Fruit fly (Drosophila melanogaster) whole organism, embryonic: ENCODE results near the gene CG43339.
A peak's percentile ranks its signal among the peaks of the same experiment; 100 is the strongest.

ENCODE experiments used
- Bteb2 ChIP-seq: fragments of 200-800 bp; sonication (Bioruptor generic); optimal IDR thresholded peaks from 2 replicates; lab custom pipeline; 2016; ENCODE audit warnings: missing biosample characterization, missing genetic modification characterization
- CG12391 ChIP-seq: fragments of 200-800 bp; sonication (Bioruptor generic); optimal IDR thresholded peaks from 3 replicates; lab custom pipeline; 2018; ENCODE audit warnings: missing biosample characterization, mild to moderate bottlenecking, missing genetic modification characterization, moderate library complexity
- CG13775 ChIP-seq: fragments of 200-800 bp; sonication (Bioruptor generic); optimal IDR thresholded peaks from 3 replicates; lab custom pipeline; 2017; ENCODE audit warnings: missing biosample characterization, mild to moderate bottlenecking, missing genetic modification characterization
- CG14710 ChIP-seq: fragments of 200-800 bp; sonication (Bioruptor generic); optimal IDR thresholded peaks from 3 replicates; lab custom pipeline; 2019; ENCODE audit warnings: missing biosample characterization, mild to moderate bottlenecking, missing genetic modification characterization, moderate library complexity
- CG15514 ChIP-seq: fragments of 200-800 bp; sonication (Bioruptor generic); optimal IDR thresholded peaks from 3 replicates; lab custom pipeline; 2017; ENCODE audit warnings: missing biosample characterization, missing genetic modification characterization, mild to moderate bottlenecking, moderate library complexity, missing genetic modification reagents
- CG1832 ChIP-seq: fragments of 200-800 bp; sonication (Bioruptor generic); optimal IDR thresholded peaks from 2 replicates; lab custom pipeline; 2017; ENCODE audit warnings: missing biosample characterization, mild to moderate bottlenecking, missing genetic modification characterization, inconsistent platforms
- CG30020 ChIP-seq: fragments of 200-800 bp; optimal IDR thresholded peaks from 2 replicates; lab custom pipeline; 2019; ENCODE audit warnings: missing biosample characterization, mild to moderate bottlenecking, missing genetic modification characterization, moderate library complexity
- CG32772 ChIP-seq: fragments of 200-800 bp; sonication (Bioruptor generic); IDR thresholded peaks from 2 replicates; pipeline ENCODE4 v1.3.6; 2022; ENCODE audit warnings: missing biosample characterization, missing genetic modification characterization
- CG3281 ChIP-seq: fragments of 200-800 bp; sonication (Bioruptor generic); optimal IDR thresholded peaks from 3 replicates; lab custom pipeline; 2017; ENCODE audit warnings: missing biosample characterization, mild to moderate bottlenecking, missing genetic modification characterization
- CG3847 ChIP-seq: fragments of 200-800 bp; sonication (Bioruptor generic); IDR thresholded peaks from 2 replicates; pipeline ENCODE4 v1.3.6; 2022; ENCODE audit warnings: missing biosample characterization, missing genetic modification characterization
- CG5953 ChIP-seq: fragments of 200-800 bp; sonication (Bioruptor generic); IDR thresholded peaks from 2 replicates; pipeline ENCODE4 v1.3.6; 2022; ENCODE audit warnings: missing biosample characterization, missing genetic modification characterization
- CG6654 ChIP-seq: fragments of 200-800 bp; sonication (Bioruptor generic); optimal IDR thresholded peaks from 2 replicates; lab custom pipeline; 2017; ENCODE audit warnings: missing biosample characterization, mild to moderate bottlenecking, missing genetic modification characterization
- CG6683 ChIP-seq: fragments of 200-800 bp; sonication (Bioruptor generic); optimal IDR thresholded peaks from 2 replicates; lab custom pipeline; 2017; ENCODE audit warnings: missing biosample characterization, mild to moderate bottlenecking, missing genetic modification characterization, missing genetic modification reagents
- CG7357 ChIP-seq: fragments of 200-800 bp; sonication (Bioruptor generic); IDR thresholded peaks from 3 replicates; pipeline ENCODE4 v1.3.6; 2022; ENCODE audit warnings: missing biosample characterization, missing genetic modification characterization
- CG7839 ChIP-seq: fragments of 200-800 bp; sonication (Bioruptor generic); optimal IDR thresholded peaks from 3 replicates; lab custom pipeline; 2018; ENCODE audit warnings: missing biosample characterization, mild to moderate bottlenecking, missing genetic modification characterization, moderate library complexity
- CG7987 ChIP-seq: fragments of 200-800 bp; sonication (Bioruptor generic); optimal IDR thresholded peaks from 2 replicates; lab custom pipeline; 2018; ENCODE audit warnings: missing biosample characterization, mild to moderate bottlenecking, missing genetic modification characterization, moderate library complexity
- CG8944 ChIP-seq: fragments of 200-800 bp; sonication (Bioruptor generic); optimal IDR thresholded peaks from 3 replicates; lab custom pipeline; 2016; ENCODE audit warnings: missing biosample characterization, missing genetic modification characterization
- CTCF ChIP-seq: fragments of 200-800 bp; sonication (Bioruptor generic); optimal IDR thresholded peaks from 2 replicates; lab custom pipeline; 2017; ENCODE audit warnings: missing biosample characterization, mild to moderate bottlenecking, missing genetic modification characterization, moderate library complexity
- Dll ChIP-seq: fragments of 200-800 bp; sonication (Bioruptor generic); IDR thresholded peaks from 4 replicates; pipeline ENCODE4 v1.3.6; 2022; ENCODE audit warnings: missing biosample characterization, missing genetic modification characterization; ENCODE audit not compliant: partially characterized antibody
- Fer3 ChIP-seq: fragments of 200-800 bp; sonication (Bioruptor generic); optimal IDR thresholded peaks from 2 replicates; lab custom pipeline; 2018; ENCODE audit warnings: missing biosample characterization, mild to moderate bottlenecking, missing genetic modification characterization, moderate library complexity
- H15 ChIP-seq: fragments of 200-800 bp; sonication (Bioruptor generic); IDR thresholded peaks from 3 replicates; pipeline ENCODE4 v1.3.6; 2022; ENCODE audit warnings: missing biosample characterization, missing genetic modification characterization
- Hmx ChIP-seq: fragments of 200-800 bp; sonication (Bioruptor generic); optimal IDR thresholded peaks from 2 replicates; lab custom pipeline; 2016; ENCODE audit warnings: missing biosample characterization, missing genetic modification characterization
- Med ChIP-seq: fragments of 200-800 bp; sonication (Bioruptor generic); peaks from one replicate; lab custom pipeline; 2016; ENCODE audit warnings: missing biosample characterization, missing genetic modification characterization, mild to moderate bottlenecking, inconsistent platforms, moderate library complexity
- Taf1 ChIP-seq: fragments of 200-800 bp; sonication (Bioruptor generic); IDR thresholded peaks from 2 replicates; pipeline ENCODE4 v1.3.6; 2022; ENCODE audit warnings: missing biosample characterization, missing genetic modification characterization
- Vsx1 ChIP-seq: fragments of 200-800 bp; sonication (Bioruptor generic); optimal IDR thresholded peaks from 2 replicates; lab custom pipeline; 2017; ENCODE audit warnings: missing biosample characterization, mild to moderate bottlenecking, missing genetic modification characterization, missing genetic modification reagents
- abd-A ChIP-seq: fragments of 200-800 bp; sonication (Bioruptor generic); optimal IDR thresholded peaks from 3 replicates; lab custom pipeline; 2019; ENCODE audit warnings: missing biosample characterization, mild to moderate bottlenecking, missing genetic modification characterization, moderate library complexity
- az2 ChIP-seq: fragments of 200-800 bp; sonication (Bioruptor generic); optimal IDR thresholded peaks from 3 replicates; lab custom pipeline; 2016; ENCODE audit warnings: missing biosample characterization, missing genetic modification characterization
- bbx ChIP-seq: fragments of 200-800 bp; sonication (Bioruptor generic); IDR thresholded peaks from 2 replicates; pipeline ENCODE4 v1.3.6; 2022; ENCODE audit warnings: missing biosample characterization, missing genetic modification characterization; ENCODE audit not compliant: partially characterized antibody
- cato ChIP-seq: fragments of 200-800 bp; sonication (Bioruptor generic); optimal IDR thresholded peaks from 2 replicates; lab custom pipeline; 2016; ENCODE audit warnings: missing biosample characterization, missing genetic modification characterization, borderline replicate concordance
- en ChIP-seq: fragments of 200-800 bp; sonication (Bioruptor generic); optimal IDR thresholded peaks from 2 replicates; lab custom pipeline; 2016; ENCODE audit warnings: missing biosample characterization, missing genetic modification characterization
- eve ChIP-seq, 2 experiments: fragments of >200 bp; optimal IDR thresholded peaks; 2 replicates each; lab custom pipeline; 2017; ENCODE audit warnings: missing biosample characterization in 2 of 2, missing genetic modification characterization in 2 of 2
- ewg ChIP-seq: fragments of 200-800 bp; sonication (Bioruptor generic); optimal IDR thresholded peaks from 3 replicates; lab custom pipeline; 2017; ENCODE audit warnings: mild to moderate bottlenecking, missing biosample characterization, missing genetic modification reagents, missing genetic modification characterization
- exex ChIP-seq: fragments of 200-800 bp; sonication (Bioruptor generic); optimal IDR thresholded peaks from 4 replicates; lab custom pipeline; 2018; ENCODE audit warnings: missing biosample characterization, mild to moderate bottlenecking, missing genetic modification characterization, moderate library complexity
- fd102C ChIP-seq: fragments of 200-800 bp; sonication (Bioruptor generic); optimal IDR thresholded peaks from 2 replicates; lab custom pipeline; 2018; ENCODE audit warnings: missing biosample characterization, mild to moderate bottlenecking, missing genetic modification characterization, moderate library complexity
- fu2 ChIP-seq: fragments of 200-800 bp; sonication (Bioruptor generic); optimal IDR thresholded peaks from 2 replicates; lab custom pipeline; 2016; ENCODE audit warnings: missing biosample characterization, missing genetic modification characterization
- gce ChIP-seq: fragments of 200-800 bp; sonication (Bioruptor generic); IDR thresholded peaks from 3 replicates; pipeline ENCODE4 v1.3.6; 2022; ENCODE audit warnings: missing biosample characterization, missing genetic modification characterization
- gcm2 ChIP-seq: fragments of 200-800 bp; sonication (Bioruptor generic); optimal IDR thresholded peaks from 2 replicates; lab custom pipeline; 2016; ENCODE audit warnings: missing biosample characterization, missing genetic modification characterization
- ham ChIP-seq: fragments of 200-800 bp; sonication (Bioruptor generic); IDR thresholded peaks from 2 replicates; pipeline ENCODE4 v1.3.6; 2022; ENCODE audit warnings: missing biosample characterization, missing genetic modification characterization
- hbn ChIP-seq: fragments of 200-800 bp; sonication (Bioruptor generic); IDR thresholded peaks from 2 replicates; pipeline ENCODE4 v1.3.6; 2022; ENCODE audit warnings: missing biosample characterization, missing genetic modification characterization; ENCODE audit not compliant: partially characterized antibody
- inv ChIP-seq: fragments of 200-800 bp; sonication (Bioruptor generic); IDR thresholded peaks from 2 replicates; pipeline ENCODE4 v1.3.6; 2022; ENCODE audit warnings: missing biosample characterization, missing genetic modification characterization; ENCODE audit not compliant: partially characterized antibody
- knrl ChIP-seq: fragments of 200-800 bp; sonication (Bioruptor generic); IDR thresholded peaks from 3 replicates; pipeline ENCODE4 v1.3.6; 2022; ENCODE audit warnings: missing biosample characterization, missing genetic modification characterization; ENCODE audit not compliant: partially characterized antibody
- maf-S ChIP-seq: fragments of 200-800 bp; sonication (Bioruptor generic); optimal IDR thresholded peaks from 2 replicates; lab custom pipeline; 2016; ENCODE audit warnings: missing biosample characterization, missing genetic modification characterization
- mam ChIP-seq: fragments of 200-800 bp; sonication (Bioruptor generic); optimal IDR thresholded peaks from 3 replicates; lab custom pipeline; 2016; ENCODE audit warnings: missing biosample characterization, missing genetic modification characterization
- org-1 ChIP-seq: fragments of 200-800 bp; sonication (Bioruptor generic); optimal IDR thresholded peaks from 2 replicates; lab custom pipeline; 2017; ENCODE audit warnings: missing biosample characterization, missing genetic modification characterization
- p53 ChIP-seq: fragments of 200-800 bp; sonication (Bioruptor generic); optimal IDR thresholded peaks from 2 replicates; lab custom pipeline; 2016; ENCODE audit warnings: missing biosample characterization, missing genetic modification characterization
- repo ChIP-seq: fragments of 200-800 bp; sonication (Bioruptor generic); optimal IDR thresholded peaks from 2 replicates; lab custom pipeline; 2016; ENCODE audit warnings: missing biosample characterization, missing genetic modification characterization
- sd ChIP-seq: fragments of 200-800 bp; sonication (Bioruptor generic); optimal IDR thresholded peaks from 3 replicates; lab custom pipeline; 2018; ENCODE audit warnings: missing biosample characterization, mild to moderate bottlenecking, missing genetic modification characterization, moderate library complexity
- sisA ChIP-seq: fragments of 200-800 bp; sonication (Bioruptor generic); IDR thresholded peaks from 2 replicates; pipeline ENCODE4 v1.3.6; 2022; ENCODE audit warnings: missing biosample characterization, missing genetic modification characterization
- slp2 ChIP-seq: fragments of 200-800 bp; sonication (Bioruptor generic); optimal IDR thresholded peaks from 2 replicates; lab custom pipeline; 2016; ENCODE audit warnings: missing biosample characterization, missing genetic modification characterization
- sug ChIP-seq: fragments of 200-800 bp; optimal IDR thresholded peaks from 2 replicates; lab custom pipeline; 2019; ENCODE audit warnings: missing biosample characterization, mild to moderate bottlenecking, missing genetic modification characterization, moderate library complexity
- twi ChIP-seq: fragments of 200-800 bp; optimal IDR thresholded peaks from 2 replicates; lab custom pipeline; 2019; ENCODE audit warnings: missing biosample characterization, mild to moderate bottlenecking, missing genetic modification characterization, moderate library complexity

The CG43339 gene

dm6 chr2L:18653328-18653675 is 19.8 kb downstream of the CG43339 start (continued):
- TF ChIP-seq CG7987 (peak; percentile 27), gcm2 (GFP tag; lab: Kevin White, UChicago) (no peak), Dll (GFP tag; lab: Robert Waterston, UW) (no peak), repo (GFP tag; lab: Kevin White, UChicago) (peak; percentile 17), eve (GFP tag; optimal IDR thresholded peaks at IDR 0.05; lab: Kevin White, UChicago) (peak in 1 of 2 experiments; percentile 87), gce (GFP tag; lab: Robert Waterston, UW) (peak; percentile 76; the same call in 2 of the 3 replicates), slp2 (GFP tag; lab: Kevin White, UChicago) (no peak), H15 (GFP tag; lab: Robert Waterston, UW) (peak; percentile 75), Fer3 (tag; lab: Kevin White, UChicago) (peak; percentile 58), bbx (no peak), CG12391 (tag; lab: Kevin White, UChicago) (peak; percentile 49), Hmx (GFP tag; lab: Kevin White, UChicago) (no peak), sisA (GFP tag; lab: Robert Waterston, UW) (peak; percentile 69), CG7357 (GFP tag; lab: Robert Waterston, UW) (peak; percentile 36; the same call in 1 of the 3 replicates), twi (tag; lab: Kevin White, UChicago) (peak; percentile 61), CG6654 (GFP tag; lab: Kevin White, UChicago) (peak; percentile 61), Med (peak; percentile 95), en (GFP tag; lab: Kevin White, UChicago) (no peak), CG32772 (GFP tag; lab: Robert Waterston, UW) (peak; percentile 84), Taf1 (GFP tag; lab: Robert Waterston, UW) (no peak), ham (GFP tag; lab: Robert Waterston, UW) (no peak), fu2 (GFP tag; lab: Kevin White, UChicago) (no peak), ewg (GFP tag; lab: Kevin White, UChicago) (peak; percentile 43), CG3281 (GFP tag; lab: Kevin White, UChicago) (peak; percentile 43), Vsx1 (GFP tag; lab: Kevin White, UChicago) (no peak), maf-S (peak; percentile 15), CG5953 (GFP tag; lab: Robert Waterston, UW) (peak; percentile 10; the same call in 1 of the 2 replicates), abd-A (no peak), org-1 (GFP tag; lab: Kevin White, UChicago) (peak; percentile 15), hbn (GFP tag; lab: Robert Waterston, UW) (no peak), mam (peak; percentile 57), CG6683 (GFP tag; lab: Kevin White, UChicago) (no peak), sug (tag; lab: Kevin White, UChicago) (no peak), CG15514 (GFP tag; lab: Kevin White, UChicago) (no peak), inv (GFP tag; lab: Robert Waterston, UW) (no peak), sd (peak; percentile 14), cato (GFP tag; lab: Kevin White, UChicago) (no peak), fd102C (no peak), CG8944 (GFP tag; lab: Kevin White, UChicago) (peak; percentile 27), CG13775 (GFP tag; lab: Kevin White, UChicago) (no peak), CG30020 (tag; lab: Kevin White, UChicago) (no peak), CG1832 (no peak), CTCF (GFP tag; lab: Kevin White, UChicago) (no peak), CG14710 (tag; lab: Kevin White, UChicago) (peak; percentile 89), az2 (peak; percentile 50), exex (tag; lab: Kevin White, UChicago) (no peak), CG7839 (tag; lab: Kevin White, UChicago) (peak; percentile 83), CG3847 (GFP tag; lab: Robert Waterston, UW) (peak; percentile 29; the same call in 1 of the 2 replicates), Bteb2 (GFP tag; lab: Kevin White, UChicago) (no peak), knrl (GFP tag; lab: Robert Waterston, UW) (no peak), p53 (GFP tag; lab: Kevin White, UChicago) (no peak)
